Worm (Caenorhabditis elegans) whole organism, L2 larva: ENCODE results near the gene rft-1.

Experiments used
- aly-2 ChIP-seq: fragments of 150-350 bp; optimal IDR thresholded peaks from 2 replicates; lab custom pipeline; 2014; ENCODE audit warnings: missing biosample characterization, missing genetic modification characterization
- ama-1 ChIP-seq: fragments of 150-350 bp; optimal IDR thresholded peaks from 2 replicates; lab custom pipeline; 2018; ENCODE audit warnings: inconsistent platforms
- blmp-1 ChIP-seq: sonication (generic microtip); optimal IDR thresholded peaks from 2 replicates; lab custom pipeline; 2017; ENCODE audit warnings: missing genetic modification characterization, mild to moderate bottlenecking, missing compliant biosample characterization, antibody characterized with exemption, moderate library complexity; ENCODE audit not compliant: insufficient read depth
- egl-27 ChIP-seq: sonication (generic microtip); optimal IDR thresholded peaks from 3 replicates; lab custom pipeline; 2017; ENCODE audit warnings: missing biosample characterization, missing genetic modification reagents, missing genetic modification characterization
- elt-1 ChIP-seq: fragments of 150-350 bp; optimal IDR thresholded peaks from 2 replicates; lab custom pipeline; 2014; ENCODE audit warnings: missing biosample characterization, missing genetic modification characterization
- nhr-237 ChIP-seq: fragments of 150-350 bp; optimal IDR thresholded peaks from 2 replicates; lab custom pipeline; 2014; ENCODE audit warnings: missing biosample characterization, missing genetic modification characterization
- zag-1 ChIP-seq: fragments of 150-350 bp; optimal IDR thresholded peaks from 2 replicates; lab custom pipeline; 2014; ENCODE audit warnings: missing biosample characterization, missing genetic modification characterization
- ztf-11 ChIP-seq: sonication (generic microtip); optimal IDR thresholded peaks from 2 replicates; lab custom pipeline; 2017; ENCODE audit warnings: missing biosample characterization, missing genetic modification characterization
- ztf-4 ChIP-seq: fragments of 150-350 bp; optimal IDR thresholded peaks from 2 replicates; lab custom pipeline; 2014; ENCODE audit warnings: missing biosample characterization, missing genetic modification characterization

DNA sequence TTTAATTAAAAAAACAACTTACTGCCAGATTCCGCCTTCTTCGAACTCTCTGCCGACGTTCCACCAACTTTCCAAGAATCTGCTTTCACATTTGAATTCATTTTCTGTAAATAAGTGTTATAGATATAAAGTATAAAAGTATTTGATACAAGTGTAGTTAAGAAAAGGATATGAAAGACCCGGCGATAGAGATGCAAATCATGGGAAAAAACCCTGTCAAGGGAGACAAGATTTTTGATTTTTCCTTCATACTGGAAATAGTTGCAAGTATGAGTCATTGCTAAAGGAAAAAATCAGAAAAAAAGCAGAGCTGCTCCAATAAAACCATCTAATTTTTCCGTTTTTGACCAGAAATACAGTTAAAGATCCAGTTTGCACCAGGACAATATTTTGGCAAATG, 46.8 kb downstream of the rft-1 start, which contains the start of gene F13A2.3:
- no peak for TF ChIP-seq ztf-11 (tag; lab: Kevin White, UChicago)
- TF ChIP-seq ztf-4 (tag; lab: Kevin White, UChicago) = no peak
- TF ChIP-seq zag-1 (tag; lab: Kevin White, UChicago) = no peak
- no peak for TF ChIP-seq ama-1 (lab: Kevin White, UChicago)
- TF ChIP-seq aly-2 = no peak
- no peak for TF ChIP-seq blmp-1 (tag; lab: Kevin White, UChicago)
- no peak for TF ChIP-seq egl-27 (tag; lab: Kevin White, UChicago)
- no peak for TF ChIP-seq nhr-237 (tag; lab: Kevin White, UChicago)
- no peak for TF ChIP-seq elt-1
